Worm (Caenorhabditis elegans) whole organism, L4 larva: ENCODE data around the gene fipr-29.

Experiments used
- ama-1 ChIP-seq: fragments of 150-350 bp; optimal IDR thresholded peaks from 2 replicates; lab custom pipeline; 2014; ENCODE audit warnings: inconsistent platforms, mixed read lengths
- daf-19 ChIP-seq: fragments of 200-800 bp; sonication (Bioruptor generic); conservative IDR thresholded peaks from 2 replicates; pipeline ENCODE4 v1.3.6; 2022; ENCODE audit warnings: missing genetic modification characterization, missing compliant biosample characterization
- hlh-30 ChIP-seq: sonication (generic microtip); optimal IDR thresholded peaks from 2 replicates; lab custom pipeline; 2017; ENCODE audit warnings: antibody characterized with exemption, mild to moderate bottlenecking, missing genetic modification characterization, missing compliant biosample characterization; ENCODE audit not compliant: insufficient read depth
- lin-1 ChIP-seq: fragments of 200-800 bp; sonication (Bioruptor generic); IDR thresholded peaks from 2 replicates; pipeline ENCODE4 v1.3.6; 2022; ENCODE audit warnings: missing genetic modification reagents, missing genetic modification characterization, missing compliant biosample characterization
- mxl-3 ChIP-seq: fragments of 200-800 bp; sonication (Bioruptor generic); optimal IDR thresholded peaks from 2 replicates; lab custom pipeline; 2018; ENCODE audit warnings: mild to moderate bottlenecking, missing genetic modification characterization, missing compliant biosample characterization
- pha-4 ChIP-seq, 2 experiments: fragments of 150-350 bp in 1 of 2; fragments of 200-800 bp in 1 of 2; sonication (Bioruptor generic) in 1 of 2; IDR thresholded peaks in 1 of 2; optimal IDR thresholded peaks in 1 of 2; 2 replicates each; pipeline versions ENCODE4 v1.3.6 to Lab custom; 2014 to 2022; ENCODE audit warnings: missing genetic modification characterization in 2 of 2, missing genetic modification reagents in 2 of 2, missing biosample characterization in 1 of 2, missing compliant biosample characterization in 1 of 2
- zag-1 ChIP-seq: fragments of 150-350 bp; optimal IDR thresholded peaks from 2 replicates; lab custom pipeline; 2014; ENCODE audit warnings: missing biosample characterization, missing genetic modification characterization

ce11 chrIII:3029822-3030221 is 30.3 kb downstream of the fipr-29 start:
- TF ChIP-seq pha-4 (GFP tag; IDR thresholded peaks at IDR 0.05; lab: Robert Waterston, UW): no peak
- TF ChIP-seq pha-4 (tag; optimal IDR thresholded peaks at IDR 0.05; lab: Kevin White, UChicago): no peak
- TF ChIP-seq lin-1 (GFP tag; lab: Robert Waterston, UW): no peak
- TF ChIP-seq ama-1 (lab: Kevin White, UChicago): no peak
- TF ChIP-seq mxl-3 (GFP tag; lab: Kevin White, UChicago): no peak
- no peak for TF ChIP-seq zag-1
- TF ChIP-seq hlh-30 (tag; lab: Kevin White, UChicago): peak; percentile 45
- TF ChIP-seq daf-19 (GFP tag; lab: Robert Waterston, UW): no peak
